Worm (Caenorhabditis elegans): Measurements from ENCODE around the gene adm-4.

DNA sequence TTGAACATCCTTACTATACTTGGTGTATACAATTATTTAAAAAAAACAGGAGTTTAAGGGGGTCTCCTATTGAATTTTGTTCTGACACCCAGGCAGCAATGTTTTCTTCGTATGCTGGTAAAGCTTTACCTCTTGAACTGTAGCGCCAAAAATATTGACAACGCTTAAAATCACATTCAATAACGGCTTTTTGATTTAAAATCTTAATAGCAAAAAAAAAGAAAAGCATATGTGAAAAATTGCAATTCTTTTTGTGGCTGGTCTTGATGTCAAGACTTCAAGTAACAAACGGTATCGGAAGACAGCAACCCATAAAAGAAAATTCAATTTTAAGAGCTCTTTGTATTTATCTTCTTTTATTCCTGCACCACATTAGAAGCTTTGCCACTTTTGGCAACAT lies 16.3 kb downstream of the adm-4 start:
- TF ChIP-seq ets-4 (tag; optimal IDR thresholded peaks at IDR 0.05) (no peak), odd-2 (tag; optimal IDR thresholded peaks at IDR 0.05) (no peak), unc-86 (tag; optimal IDR thresholded peaks at IDR 0.05) (no peak), dve-1 (tag; optimal IDR thresholded peaks at IDR 0.05) (no peak), nhr-11 (tag; optimal IDR thresholded peaks at IDR 0.05) (no peak), fkh-10 (GFP tag; optimal IDR thresholded peaks at IDR 0.05) (no peak), pha-4 (tag; optimal IDR thresholded peaks at IDR 0.05) (no peak), K09A11.1 (tag; optimal IDR thresholded peaks at IDR 0.05; ENCODE audit: insufficient read depth) (no peak), elt-2 (tag; optimal IDR thresholded peaks at IDR 0.05) (no peak), ceh-9 (tag; optimal IDR thresholded peaks at IDR 0.05) (no peak), unc-42 (tag; optimal IDR thresholded peaks at IDR 0.05) (no peak)

All from whole organism, late embryonic.